Worm (Caenorhabditis elegans): Measurements from ENCODE around the gene mpk-2.

ce11 chrII:5109693-5110092 lies 5.8 kb downstream of the mpk-2 start, which contains the start of gene F09C12.2:
- TF ChIP-seq him-1 (tag; optimal IDR thresholded peaks at IDR 0.05), result no peak
- TF ChIP-seq W03F9.2 (tag; optimal IDR thresholded peaks at IDR 0.05), result no peak
